Worm (Caenorhabditis elegans): Measurements from ENCODE around the gene nphp-2.

ce11 chrV:1918030-1918559 lies 22.5 kb downstream of the nphp-2 start, which contains the start of gene Y32G9A.2:
- TF ChIP-seq ets-7 (tag; optimal IDR thresholded peaks at IDR 0.05) (no peak), sea-1 (GFP tag; conservative IDR thresholded peaks at IDR 0.05) (no peak), ama-1 (optimal IDR thresholded peaks at IDR 0.05) (no peak)

All from whole organism, early embryonic.